Fruit fly (Drosophila melanogaster) whole organism, wandering third instar larva: ENCODE data around the gene Rcd7.

Source experiments
- CrebA ChIP-seq: fragments of 200-800 bp; sonication (Bioruptor generic); optimal IDR thresholded peaks from 2 replicates; lab custom pipeline; 2016; ENCODE audit warnings: missing biosample characterization, mild to moderate bottlenecking, missing genetic modification characterization, borderline replicate concordance
- Dfd ChIP-seq: fragments of >200 bp; optimal IDR thresholded peaks from 2 replicates; lab custom pipeline; 2017; ENCODE audit warnings: missing biosample characterization, missing genetic modification characterization
- N ChIP-seq: fragments of >200 bp; optimal IDR thresholded peaks from 2 replicates; lab custom pipeline; 2018; ENCODE audit warnings: missing biosample characterization, missing external identifiers, missing genetic modification characterization
- br ChIP-seq: fragments of 200-800 bp; sonication (Bioruptor generic); optimal IDR thresholded peaks from 2 replicates; lab custom pipeline; 2016; ENCODE audit warnings: missing biosample characterization, missing genetic modification characterization
- h ChIP-seq: fragments of 200-800 bp; sonication (Bioruptor generic); optimal IDR thresholded peaks from 3 replicates; lab custom pipeline; 2016; ENCODE audit warnings: missing biosample characterization, mild to moderate bottlenecking, missing genetic modification characterization

DNA sequence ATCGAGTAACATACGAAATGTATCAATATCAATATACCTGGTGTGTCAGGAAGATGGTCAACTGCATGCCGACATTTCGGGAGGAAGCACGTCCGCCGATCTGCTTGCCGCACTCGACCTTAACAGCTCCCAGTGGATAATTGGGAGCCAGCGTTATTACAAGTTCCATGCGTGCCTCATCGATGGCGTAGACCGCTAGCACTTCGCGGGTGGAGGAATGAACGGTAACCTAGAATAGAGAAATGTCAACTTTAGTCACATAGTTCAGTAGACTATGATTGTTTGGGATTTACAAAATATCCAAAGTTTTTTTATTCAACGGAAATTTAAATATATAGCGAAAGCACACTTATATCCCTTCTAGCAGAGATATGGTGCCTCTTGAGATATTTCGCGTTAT, at the start of gene Rcd7, which contains the start of gene CG46435:
- TF ChIP-seq br (GFP tag; lab: Kevin White, UChicago) (no peak), h (GFP tag; lab: Kevin White, UChicago) (no peak), Dfd (GFP tag; lab: Kevin White, UChicago) (no peak), CrebA (GFP tag; lab: Kevin White, UChicago) (no peak), N (GFP tag; lab: Kevin White, UChicago) (no peak)
